Fruit fly (Drosophila melanogaster) whole organism, embryonic: ENCODE measurements around the gene CG14669.

Experiments used
- Awh ChIP-seq: fragments of 200-800 bp; sonication (Bioruptor generic); IDR thresholded peaks from 2 replicates; pipeline ENCODE4, ENCODE4 v1.3.6; 2022; ENCODE audit warnings: missing biosample characterization, missing genetic modification characterization
- CG12219 ChIP-seq: fragments of 200-800 bp; sonication (Bioruptor generic); optimal IDR thresholded peaks from 3 replicates; lab custom pipeline; 2018; ENCODE audit warnings: missing biosample characterization, mild to moderate bottlenecking, missing genetic modification characterization
- CG13624 ChIP-seq: fragments of 200-800 bp; sonication (Bioruptor generic); optimal IDR thresholded peaks from 2 replicates; lab custom pipeline; 2016; ENCODE audit warnings: missing biosample characterization, missing genetic modification characterization
- CG1529 ChIP-seq: fragments of 200-800 bp; sonication (Bioruptor generic); optimal IDR thresholded peaks from 3 replicates; lab custom pipeline; 2018; ENCODE audit warnings: missing biosample characterization, missing genetic modification characterization
- CG1603 ChIP-seq: fragments of 200-800 bp; sonication (Bioruptor generic); optimal IDR thresholded peaks from 2 replicates; lab custom pipeline; 2019; ENCODE audit warnings: missing biosample characterization, mild to moderate bottlenecking, missing genetic modification characterization, moderate library complexity
- CG16815 ChIP-seq: fragments of 200-800 bp; sonication (Bioruptor generic); optimal IDR thresholded peaks from 3 replicates; lab custom pipeline; 2017; ENCODE audit warnings: missing biosample characterization, mild to moderate bottlenecking, missing genetic modification characterization
- CG17186 ChIP-seq: fragments of 200-800 bp; sonication (Bioruptor generic); optimal IDR thresholded peaks from 3 replicates; lab custom pipeline; 2017; ENCODE audit warnings: missing biosample characterization, missing genetic modification reagents, missing genetic modification characterization
- CG17359 ChIP-seq: fragments of 200-800 bp; sonication (Bioruptor generic); optimal IDR thresholded peaks from 3 replicates; lab custom pipeline; 2018; ENCODE audit warnings: missing biosample characterization, mild to moderate bottlenecking, missing genetic modification characterization, moderate library complexity
- CG17385 ChIP-seq: fragments of 200-800 bp; sonication (Bioruptor generic); optimal IDR thresholded peaks from 3 replicates; lab custom pipeline; 2018; ENCODE audit warnings: missing biosample characterization, mild to moderate bottlenecking, missing genetic modification characterization
- CG32532 ChIP-seq: fragments of 200-800 bp; sonication (Bioruptor generic); IDR thresholded peaks from 2 replicates; pipeline ENCODE4 v1.3.6; 2022; ENCODE audit warnings: missing biosample characterization, missing genetic modification characterization
- CG3281 ChIP-seq: fragments of 200-800 bp; sonication (Bioruptor generic); optimal IDR thresholded peaks from 3 replicates; lab custom pipeline; 2017; ENCODE audit warnings: missing biosample characterization, mild to moderate bottlenecking, missing genetic modification characterization
- CG34224 ChIP-seq: fragments of 200-800 bp; sonication (Bioruptor generic); IDR thresholded peaks from 3 replicates; pipeline ENCODE4 v1.3.6; 2022; ENCODE audit warnings: missing biosample characterization, missing genetic modification characterization; ENCODE audit not compliant: partially characterized antibody
- CG4730 ChIP-seq: fragments of 200-800 bp; sonication (Bioruptor generic); IDR thresholded peaks from 2 replicates; pipeline ENCODE4 v1.3.6; 2022; ENCODE audit warnings: missing biosample characterization, missing genetic modification characterization
- CG6689 ChIP-seq: fragments of 200-800 bp; sonication (Bioruptor generic); IDR thresholded peaks from 2 replicates; pipeline ENCODE4 v1.3.6; 2022; ENCODE audit warnings: missing biosample characterization, missing genetic modification characterization
- CG6791 ChIP-seq: fragments of 200-800 bp; sonication (Bioruptor generic); IDR thresholded peaks from 3 replicates; pipeline ENCODE4 v1.3.6; 2022; ENCODE audit warnings: missing biosample characterization, missing genetic modification characterization; ENCODE audit not compliant: partially characterized antibody
- CG7556 ChIP-seq: fragments of 200-800 bp; sonication (Bioruptor generic); optimal IDR thresholded peaks from 2 replicates; lab custom pipeline; 2017; ENCODE audit warnings: missing biosample characterization, mild to moderate bottlenecking, missing genetic modification characterization
- CG7745 ChIP-seq: fragments of 200-800 bp; sonication (Bioruptor generic); optimal IDR thresholded peaks from 2 replicates; lab custom pipeline; 2018; ENCODE audit warnings: missing biosample characterization, mild to moderate bottlenecking, missing genetic modification characterization, moderate library complexity
- CG7839 ChIP-seq: fragments of 200-800 bp; sonication (Bioruptor generic); optimal IDR thresholded peaks from 3 replicates; lab custom pipeline; 2018; ENCODE audit warnings: missing biosample characterization, mild to moderate bottlenecking, missing genetic modification characterization, moderate library complexity
- CG8290 ChIP-seq, 3 experiments: fragments of 200-800 bp; sonication (Bioruptor generic); optimal IDR thresholded peaks; 2 replicates each; lab custom pipeline; 2016 to 2019; ENCODE audit warnings: missing biosample characterization in 3 of 3, missing genetic modification characterization in 3 of 3, mild to moderate bottlenecking in 2 of 3, moderate library complexity in 1 of 3
- CG8924 ChIP-seq: fragments of 200-800 bp; optimal IDR thresholded peaks from 3 replicates; lab custom pipeline; 2019; ENCODE audit warnings: missing biosample characterization, mild to moderate bottlenecking, missing genetic modification characterization, moderate library complexity
- CG8944 ChIP-seq: fragments of 200-800 bp; sonication (Bioruptor generic); optimal IDR thresholded peaks from 3 replicates; lab custom pipeline; 2016; ENCODE audit warnings: missing biosample characterization, missing genetic modification characterization
- CG9817 ChIP-seq: fragments of 200-800 bp; sonication (Bioruptor generic); optimal IDR thresholded peaks from 2 replicates; lab custom pipeline; 2018; ENCODE audit warnings: missing biosample characterization, mild to moderate bottlenecking, missing genetic modification characterization, moderate library complexity
- Dip2 ChIP-seq: fragments of 200-800 bp; sonication (Bioruptor generic); IDR thresholded peaks from 2 replicates; pipeline ENCODE4 v1.3.6; 2022; ENCODE audit warnings: missing biosample characterization, missing genetic modification characterization
- Ets97D ChIP-seq: fragments of 200-800 bp; sonication (Bioruptor generic); optimal IDR thresholded peaks from 3 replicates; lab custom pipeline; 2016; ENCODE audit warnings: missing biosample characterization, missing genetic modification characterization
- H15 ChIP-seq: fragments of 200-800 bp; sonication (Bioruptor generic); IDR thresholded peaks from 3 replicates; pipeline ENCODE4 v1.3.6; 2022; ENCODE audit warnings: missing biosample characterization, missing genetic modification characterization
- HLH54F ChIP-seq: fragments of 200-800 bp; sonication (Bioruptor generic); optimal IDR thresholded peaks from 3 replicates; lab custom pipeline; 2016; ENCODE audit warnings: missing biosample characterization, missing genetic modification characterization
- Lhr ChIP-seq: fragments of 200-800 bp; sonication (Bioruptor generic); optimal IDR thresholded peaks from 3 replicates; lab custom pipeline; 2017; ENCODE audit warnings: mild to moderate bottlenecking, missing biosample characterization, missing genetic modification reagents, missing genetic modification characterization
- Med ChIP-seq: fragments of 200-800 bp; sonication (Bioruptor generic); peaks from one replicate; lab custom pipeline; 2016; ENCODE audit warnings: missing biosample characterization, missing genetic modification characterization, mild to moderate bottlenecking, inconsistent platforms, moderate library complexity
- Opbp ChIP-seq: fragments of 200-800 bp; sonication (Bioruptor generic); IDR thresholded peaks from 3 replicates; pipeline ENCODE4 v1.3.6; 2022; ENCODE audit warnings: missing biosample characterization, missing genetic modification characterization; ENCODE audit not compliant: partially characterized antibody
- PHDP ChIP-seq: fragments of 200-800 bp; sonication (Bioruptor generic); optimal IDR thresholded peaks from 3 replicates; lab custom pipeline; 2018; ENCODE audit warnings: missing biosample characterization, mild to moderate bottlenecking, missing genetic modification characterization, moderate library complexity
- Sin3A ChIP-seq: fragments of >200 bp; optimal IDR thresholded peaks from 2 replicates; lab custom pipeline; 2018
- TFAM ChIP-seq: fragments of 200-800 bp; sonication (Bioruptor generic); optimal IDR thresholded peaks from 2 replicates; lab custom pipeline; 2017; ENCODE audit warnings: missing biosample characterization, missing genetic modification characterization, inconsistent platforms
- Taf1 ChIP-seq: fragments of 200-800 bp; sonication (Bioruptor generic); IDR thresholded peaks from 2 replicates; pipeline ENCODE4 v1.3.6; 2022; ENCODE audit warnings: missing biosample characterization, missing genetic modification characterization
- amos ChIP-seq: fragments of 200-800 bp; sonication (Bioruptor generic); IDR thresholded peaks from 2 replicates; pipeline ENCODE4 v1.3.6; 2022; ENCODE audit warnings: missing biosample characterization, missing genetic modification characterization; ENCODE audit not compliant: partially characterized antibody
- ara ChIP-seq: fragments of 200-800 bp; sonication (Bioruptor generic); IDR thresholded peaks from 2 replicates; pipeline ENCODE4 v1.3.6; 2022; ENCODE audit warnings: missing biosample characterization, missing genetic modification characterization
- bcd ChIP-seq: fragments of 200-800 bp; sonication (Bioruptor generic); optimal IDR thresholded peaks from 2 replicates; lab custom pipeline; 2017; ENCODE audit warnings: missing biosample characterization, mild to moderate bottlenecking, missing genetic modification characterization
- crol ChIP-seq: fragments of 200-800 bp; sonication (Bioruptor generic); IDR thresholded peaks from 2 replicates; pipeline ENCODE4 v1.3.6; 2022; ENCODE audit warnings: missing biosample characterization, missing genetic modification characterization
- cwo ChIP-seq: fragments of 200-800 bp; sonication (Bioruptor generic); optimal IDR thresholded peaks from 3 replicates; lab custom pipeline; 2017; ENCODE audit warnings: missing biosample characterization, missing genetic modification characterization, mild to moderate bottlenecking, moderate library complexity, missing genetic modification reagents
- dati ChIP-seq: fragments of 200-800 bp; sonication (Bioruptor generic); IDR thresholded peaks from 2 replicates; pipeline ENCODE4 v1.3.6; 2022; ENCODE audit warnings: missing biosample characterization, missing genetic modification characterization
- fu2 ChIP-seq: fragments of 200-800 bp; sonication (Bioruptor generic); optimal IDR thresholded peaks from 2 replicates; lab custom pipeline; 2016; ENCODE audit warnings: missing biosample characterization, missing genetic modification characterization
- gcm ChIP-seq: fragments of 200-800 bp; sonication (Bioruptor generic); optimal IDR thresholded peaks from 2 replicates; lab custom pipeline; 2019; ENCODE audit warnings: missing biosample characterization, mild to moderate bottlenecking, missing genetic modification characterization, moderate library complexity
- gsb-n ChIP-seq: fragments of 200-800 bp; sonication (Bioruptor generic); optimal IDR thresholded peaks from 3 replicates; lab custom pipeline; 2018; ENCODE audit warnings: missing biosample characterization, mild to moderate bottlenecking, missing genetic modification characterization
- hkb ChIP-seq, 2 experiments: fragments of 200-800 bp in 1 of 2; fragments of >200 bp in 1 of 2; sonication (Bioruptor generic) in 1 of 2; IDR thresholded peaks in 1 of 2; optimal IDR thresholded peaks in 1 of 2; 2 replicates each; pipeline versions ENCODE4 v1.3.6 to Lab custom; 2017 to 2022; ENCODE audit warnings: missing biosample characterization in 1 of 2, missing genetic modification characterization in 1 of 2
- onecut ChIP-seq: fragments of 200-800 bp; sonication (Bioruptor generic); IDR thresholded peaks from 2 replicates; pipeline ENCODE4 v1.3.6; 2022; ENCODE audit warnings: missing biosample characterization, missing genetic modification characterization
- org-1 ChIP-seq: fragments of 200-800 bp; sonication (Bioruptor generic); optimal IDR thresholded peaks from 2 replicates; lab custom pipeline; 2017; ENCODE audit warnings: missing biosample characterization, missing genetic modification characterization
- ro ChIP-seq: fragments of 200-800 bp; sonication (Bioruptor generic); IDR thresholded peaks from 2 replicates; pipeline ENCODE4 v1.3.6; 2022; ENCODE audit warnings: missing biosample characterization, missing genetic modification characterization
- sim ChIP-seq: fragments of 200-800 bp; sonication (Bioruptor generic); IDR thresholded peaks from 2 replicates; pipeline ENCODE4 v1.3.6; 2022; ENCODE audit warnings: missing biosample characterization, missing genetic modification characterization
- tup ChIP-seq: fragments of 200-800 bp; sonication (Bioruptor generic); optimal IDR thresholded peaks from 2 replicates; lab custom pipeline; 2016; ENCODE audit warnings: missing biosample characterization, mild to moderate bottlenecking, missing genetic modification characterization, moderate library complexity
- tx ChIP-seq: fragments of 200-800 bp; sonication (Bioruptor generic); optimal IDR thresholded peaks from 2 replicates; lab custom pipeline; 2016; ENCODE audit warnings: missing biosample characterization, missing genetic modification characterization
- yki ChIP-seq: fragments of >200 bp; optimal IDR thresholded peaks from 3 replicates; lab custom pipeline; 2018
- zf30C ChIP-seq: fragments of 200-800 bp; sonication (Bioruptor generic); optimal IDR thresholded peaks from 3 replicates; lab custom pipeline; 2018; ENCODE audit warnings: missing biosample characterization, mild to moderate bottlenecking, missing genetic modification characterization

CG14669 gene

DNA sequence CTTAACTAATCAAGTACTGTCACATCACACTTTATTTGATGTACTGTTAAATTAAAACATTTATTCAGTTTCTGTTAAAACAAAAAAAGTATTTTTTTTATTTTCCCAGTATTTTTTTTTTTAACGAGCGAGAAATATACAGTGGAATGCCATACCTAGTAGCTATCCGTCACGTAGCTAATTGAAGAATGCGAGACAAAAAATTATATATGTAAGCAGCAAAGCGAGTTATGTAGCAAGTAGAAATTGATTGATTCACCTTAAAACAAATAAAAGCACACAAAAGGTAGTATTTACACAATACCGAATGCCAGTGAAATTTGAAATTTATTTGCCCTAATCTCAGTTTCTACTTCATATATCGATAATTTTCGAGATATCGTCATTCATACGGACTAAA is 24.4 kb downstream of the CG14669 start (continued):
- peak; percentile 54; the same call in 2 of the 3 replicates for TF ChIP-seq CG6791 (GFP tag; lab: Robert Waterston, UW)
- TF ChIP-seq sim (GFP tag; lab: Robert Waterston, UW): no peak
- TF ChIP-seq CG7556: no peak
- peak; percentile 58 for TF ChIP-seq CG17359 (tag; lab: Kevin White, UChicago)
- no peak for TF ChIP-seq CG6689 (GFP tag; lab: Robert Waterston, UW)
- TF ChIP-seq fu2 (GFP tag; lab: Kevin White, UChicago): no peak
- TF ChIP-seq tx (GFP tag; lab: Kevin White, UChicago): no peak
- no peak for TF ChIP-seq Taf1 (GFP tag; lab: Robert Waterston, UW)
- no peak for TF ChIP-seq HLH54F
- TF ChIP-seq Sin3A (lab: Kevin White, UChicago): no peak
- no peak for TF ChIP-seq CG17385 (GFP tag; lab: Kevin White, UChicago)
- no peak for TF ChIP-seq CG16815 (GFP tag; lab: Kevin White, UChicago)
- TF ChIP-seq ara: no peak
- no peak for TF ChIP-seq CG32532 (GFP tag; lab: Robert Waterston, UW)
- TF ChIP-seq CG17186 (GFP tag; lab: Kevin White, UChicago): no peak
- no peak for TF ChIP-seq CG4730 (GFP tag; lab: Robert Waterston, UW)
- TF ChIP-seq Ets97D (GFP tag; lab: Kevin White, UChicago): peak; percentile 71
- no peak for TF ChIP-seq CG7745 (tag; lab: Kevin White, UChicago)
- TF ChIP-seq Opbp (GFP tag; lab: Robert Waterston, UW): 0 out of 3 replicates have a peak, but pooled peaks have one; percentile 18
- TF ChIP-seq CG7839 (tag; lab: Kevin White, UChicago): peak; percentile 30
- peak; percentile 67 for TF ChIP-seq Med (GFP tag; lab: Kevin White, UChicago)
- TF ChIP-seq CG8944 (GFP tag; lab: Kevin White, UChicago): no peak
- no peak for TF ChIP-seq Dip2
- TF ChIP-seq CG8924 (tag; lab: Kevin White, UChicago): no peak
- TF ChIP-seq PHDP (tag; lab: Kevin White, UChicago): no peak
- no peak for TF ChIP-seq dati (GFP tag; lab: Robert Waterston, UW)
- TF ChIP-seq gsb-n (tag; lab: Kevin White, UChicago): peak; percentile 19
- no peak for TF ChIP-seq CG8290 (GFP tag; optimal IDR thresholded peaks at IDR 0.05; lab: Kevin White, UChicago)
- TF ChIP-seq CG8290 (tag; optimal IDR thresholded peaks at IDR 0.05; lab: Kevin White, UChicago): no peak
- no peak for TF ChIP-seq tup
- TF ChIP-seq Lhr: peak; percentile 28
- TF ChIP-seq gcm (GFP tag; lab: Kevin White, UChicago): no peak
- TF ChIP-seq hkb (optimal IDR thresholded peaks at IDR 0.05; lab: Kevin White, UChicago): no peak
- TF ChIP-seq hkb (GFP tag; IDR thresholded peaks at IDR 0.05; lab: Robert Waterston, UW): no peak
- no peak for TF ChIP-seq CG34224 (GFP tag; lab: Robert Waterston, UW)
- no peak for TF ChIP-seq org-1 (GFP tag; lab: Kevin White, UChicago)
- TF ChIP-seq CG9817 (tag; lab: Kevin White, UChicago): peak; percentile 1
- no peak for TF ChIP-seq ro (GFP tag; lab: Robert Waterston, UW)
- no peak for TF ChIP-seq CG1529 (GFP tag; lab: Kevin White, UChicago)
- peak; percentile 34 for TF ChIP-seq CG1603
- TF ChIP-seq yki (lab: Kevin White, UChicago): no peak
- no peak for TF ChIP-seq zf30C (GFP tag; lab: Kevin White, UChicago)
- no peak for TF ChIP-seq TFAM (GFP tag; lab: Kevin White, UChicago)
- no peak for TF ChIP-seq cwo (GFP tag; lab: Kevin White, UChicago)
- TF ChIP-seq CG13624: no peak
- peak; percentile 19 for TF ChIP-seq bcd (GFP tag; lab: Kevin White, UChicago)
- TF ChIP-seq Awh (GFP tag; lab: Robert Waterston, UW): no peak
- no peak for TF ChIP-seq crol (GFP tag; lab: Robert Waterston, UW)
- no peak for TF ChIP-seq onecut
- peak; percentile 48; the same call in 1 of the 2 replicates for TF ChIP-seq amos (GFP tag; lab: Robert Waterston, UW)
- TF ChIP-seq CG3281 (GFP tag; lab: Kevin White, UChicago): no peak
- no peak for TF ChIP-seq CG12219
- TF ChIP-seq H15 (GFP tag; lab: Robert Waterston, UW): no peak
